Fruit fly (Drosophila melanogaster) whole organism, pupa: Measurements from ENCODE around the gene CG1136.

Source experiments
- CG10348 ChIP-seq: fragments of 200-800 bp; sonication (Bioruptor generic); IDR thresholded peaks from 2 replicates; pipeline ENCODE4 v1.3.6; 2022; ENCODE audit warnings: missing biosample characterization, missing genetic modification characterization
- CG12605 ChIP-seq: fragments of 200-800 bp; sonication (Bioruptor generic); IDR thresholded peaks from 2 replicates; pipeline ENCODE4 v1.3.6; 2022; ENCODE audit warnings: missing biosample characterization, missing genetic modification characterization
- CG13204 ChIP-seq: fragments of 200-800 bp; sonication (Bioruptor generic); optimal IDR thresholded peaks from 2 replicates; lab custom pipeline; 2018; ENCODE audit warnings: missing biosample characterization, mild to moderate bottlenecking, missing genetic modification characterization, moderate library complexity
- CG14655 ChIP-seq: fragments of 200-800 bp; sonication (Bioruptor generic); optimal IDR thresholded peaks from 3 replicates; lab custom pipeline; 2017; ENCODE audit warnings: mild to moderate bottlenecking, missing biosample characterization, missing genetic modification reagents, missing genetic modification characterization
- CG15710 ChIP-seq: fragments of 200-800 bp; sonication (Bioruptor generic); optimal IDR thresholded peaks from 2 replicates; lab custom pipeline; 2018; ENCODE audit warnings: missing biosample characterization, mild to moderate bottlenecking, missing genetic modification characterization, moderate library complexity
- CG17806 ChIP-seq: fragments of 200-800 bp; sonication (Bioruptor generic); optimal IDR thresholded peaks from 2 replicates; lab custom pipeline; 2018; ENCODE audit warnings: missing biosample characterization, mild to moderate bottlenecking, missing genetic modification characterization, moderate library complexity
- CG32121 ChIP-seq: fragments of 200-800 bp; sonication (Bioruptor generic); IDR thresholded peaks from 2 replicates; pipeline ENCODE4 v1.3.6; 2022; ENCODE audit warnings: missing biosample characterization, missing genetic modification characterization
- CG34367 ChIP-seq: fragments of 200-800 bp; sonication (Bioruptor generic); optimal IDR thresholded peaks from 2 replicates; lab custom pipeline; 2018; ENCODE audit warnings: missing biosample characterization, mild to moderate bottlenecking, missing genetic modification characterization
- CG4496 ChIP-seq: fragments of 200-800 bp; sonication (Bioruptor generic); IDR thresholded peaks from 3 replicates; pipeline ENCODE4 v1.3.6; 2022; ENCODE audit warnings: missing biosample characterization, missing genetic modification characterization
- CG8159 ChIP-seq: fragments of 200-800 bp; sonication (Bioruptor generic); optimal IDR thresholded peaks from 3 replicates; lab custom pipeline; 2018; ENCODE audit warnings: missing biosample characterization, mild to moderate bottlenecking, missing genetic modification characterization, moderate library complexity
- CG8301 ChIP-seq: fragments of 200-800 bp; sonication (Bioruptor generic); optimal IDR thresholded peaks from 2 replicates; lab custom pipeline; 2018; ENCODE audit warnings: missing biosample characterization, mild to moderate bottlenecking, missing genetic modification characterization
- CG9948 ChIP-seq: fragments of 200-800 bp; sonication (Bioruptor generic); optimal IDR thresholded peaks from 2 replicates; lab custom pipeline; 2018; ENCODE audit warnings: missing biosample characterization, mild to moderate bottlenecking, missing genetic modification characterization, moderate library complexity
- D1 ChIP-seq: fragments of 200-800 bp; sonication (Bioruptor generic); optimal IDR thresholded peaks from 2 replicates; lab custom pipeline; 2018; ENCODE audit warnings: missing biosample characterization, mild to moderate bottlenecking, missing genetic modification characterization, moderate library complexity
- EcR ChIP-seq: fragments of 200-800 bp; sonication (Bioruptor generic); optimal IDR thresholded peaks from 3 replicates; lab custom pipeline; 2019; ENCODE audit warnings: missing biosample characterization, missing genetic modification characterization, mild to moderate bottlenecking, moderate library complexity, missing genetic modification reagents
- Ets98B ChIP-seq: fragments of 200-800 bp; sonication (Bioruptor generic); IDR thresholded peaks from 2 replicates; pipeline ENCODE4 v1.3.6; 2022; ENCODE audit warnings: missing biosample characterization, missing genetic modification characterization
- Pif1A ChIP-seq: fragments of 200-800 bp; sonication (Bioruptor generic); optimal IDR thresholded peaks from 3 replicates; lab custom pipeline; 2016; ENCODE audit warnings: missing biosample characterization, missing genetic modification characterization
- Pif1B ChIP-seq: fragments of 200-800 bp; sonication (Bioruptor generic); optimal IDR thresholded peaks from 3 replicates; lab custom pipeline; 2016; ENCODE audit warnings: missing biosample characterization, missing genetic modification characterization
- Snoo ChIP-seq: fragments of 200-800 bp; sonication (Bioruptor generic); optimal IDR thresholded peaks from 3 replicates; lab custom pipeline; 2017; ENCODE audit warnings: missing biosample characterization, mild to moderate bottlenecking, missing genetic modification characterization, inconsistent platforms
- fd96Ca ChIP-seq: fragments of 200-800 bp; sonication (Bioruptor generic); IDR thresholded peaks from 3 replicates; pipeline ENCODE4 v1.3.6; 2022; ENCODE audit warnings: missing biosample characterization, missing genetic modification characterization
- gl ChIP-seq: fragments of 200-800 bp; sonication (Bioruptor generic); optimal IDR thresholded peaks from 2 replicates; lab custom pipeline; 2018; ENCODE audit warnings: missing biosample characterization, mild to moderate bottlenecking, missing genetic modification characterization
- rn ChIP-seq: fragments of 200-800 bp; sonication (Bioruptor generic); IDR thresholded peaks from 2 replicates; pipeline ENCODE4 v1.3.6; 2022; ENCODE audit warnings: missing biosample characterization, missing genetic modification characterization

The CG1136 gene

DNA sequence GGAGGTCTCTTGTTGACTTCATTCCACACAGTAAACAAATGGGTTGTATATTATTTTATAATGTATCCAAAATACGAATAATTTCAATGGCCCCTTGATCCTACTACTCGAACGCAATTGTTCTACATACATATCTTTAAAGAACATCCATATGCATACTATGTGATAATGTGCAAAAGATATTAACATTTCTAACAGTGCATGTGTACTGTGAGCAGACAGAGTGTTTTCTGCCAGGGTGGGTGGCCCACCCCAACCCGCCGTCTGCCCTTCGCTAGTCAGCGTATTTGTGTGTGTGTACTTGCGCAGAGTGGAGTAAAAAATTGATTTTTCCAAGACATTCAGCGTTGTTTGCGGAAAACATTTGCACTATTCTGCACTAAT is 24.6 kb downstream of the CG1136 start:
- TF ChIP-seq rn (GFP tag; lab: Robert Waterston, UW), result peak; percentile 92
- peak; percentile 70 for TF ChIP-seq Pif1A
- peak; percentile 94 for TF ChIP-seq CG34367 (tag; lab: Kevin White, UChicago)
- TF ChIP-seq gl (tag; lab: Kevin White, UChicago), result peak; percentile 91
- peak; percentile 97 for TF ChIP-seq CG4496 (GFP tag; lab: Robert Waterston, UW)
- TF ChIP-seq CG9948 (tag; lab: Kevin White, UChicago), result peak; percentile 91
- peak; percentile 92 for TF ChIP-seq fd96Ca
- peak; percentile 77 for TF ChIP-seq Pif1B
- peak; percentile 91 for TF ChIP-seq CG8159 (tag; lab: Kevin White, UChicago)
- peak; percentile 85 for TF ChIP-seq CG32121
- TF ChIP-seq Snoo (tag; lab: Kevin White, UChicago), result no peak
- TF ChIP-seq CG8301 (tag; lab: Kevin White, UChicago), result peak; percentile 89
- peak; percentile 34 for TF ChIP-seq D1 (tag; lab: Kevin White, UChicago)
- TF ChIP-seq EcR (GFP tag; lab: Kevin White, UChicago), result no peak
- TF ChIP-seq Ets98B, result peak; percentile 94
- TF ChIP-seq CG13204 (GFP tag; lab: Kevin White, UChicago), result no peak
- TF ChIP-seq CG15710, result peak; percentile 84
- peak; percentile 77 for TF ChIP-seq CG10348 (GFP tag; lab: Robert Waterston, UW)
- peak; percentile 92 for TF ChIP-seq CG12605
- TF ChIP-seq CG14655 (GFP tag; lab: Kevin White, UChicago), result peak; percentile 83
- peak; percentile 97 for TF ChIP-seq CG17806 (tag; lab: Kevin White, UChicago)

DNA sequence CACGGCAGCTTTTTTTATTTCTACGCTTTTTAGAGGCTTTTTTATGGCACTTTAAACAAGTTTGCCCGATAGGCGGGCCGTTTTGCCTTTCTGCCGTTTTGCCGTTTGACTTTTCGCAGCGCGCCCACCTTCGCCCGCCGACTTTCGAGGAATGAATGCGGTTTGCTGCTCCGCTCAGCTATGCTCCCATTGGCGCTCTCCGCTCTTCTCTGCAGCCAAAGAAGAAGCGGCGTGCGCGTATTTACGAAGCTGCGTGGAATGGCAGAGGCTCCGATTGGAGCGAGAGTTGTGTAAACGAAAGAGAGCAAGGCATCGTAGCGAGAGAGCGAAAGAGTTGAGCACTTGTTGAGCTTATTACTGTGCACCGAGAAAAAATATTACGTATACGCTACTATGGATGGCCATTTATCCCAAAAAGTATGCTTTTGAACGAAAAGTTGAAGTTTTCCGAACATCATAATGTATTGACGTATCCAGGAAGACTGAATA is 25.2 kb downstream of the CG1136 start, which contains the start of gene wit:
wit (minus strand) TSS at position 157 of the 489 bp plus-strand sequence.
- peak; percentile 86 for TF ChIP-seq Pif1B
- TF ChIP-seq CG34367 (tag; lab: Kevin White, UChicago), result peak; percentile 23
- no peak for TF ChIP-seq rn (GFP tag; lab: Robert Waterston, UW)
- TF ChIP-seq CG14655 (GFP tag; lab: Kevin White, UChicago), result no peak
- TF ChIP-seq Ets98B, result peak; percentile 80; the same call in 1 of the 2 replicates
- TF ChIP-seq CG32121, result peak; percentile 73
- no peak for TF ChIP-seq CG10348 (GFP tag; lab: Robert Waterston, UW)
- peak; percentile 75 for TF ChIP-seq Pif1A
- peak; percentile 67; the same call in 2 of the 3 replicates for TF ChIP-seq fd96Ca
- TF ChIP-seq Snoo (tag; lab: Kevin White, UChicago), result peak; percentile 36
- TF ChIP-seq CG9948 (tag; lab: Kevin White, UChicago), result no peak
- peak; percentile 12 for TF ChIP-seq CG17806 (tag; lab: Kevin White, UChicago)
- no peak; the same call in none of the 3 replicates for TF ChIP-seq CG4496 (GFP tag; lab: Robert Waterston, UW)
- no peak for TF ChIP-seq D1 (tag; lab: Kevin White, UChicago)
- TF ChIP-seq EcR (GFP tag; lab: Kevin White, UChicago), result no peak
- TF ChIP-seq CG15710, result no peak
- TF ChIP-seq CG8301 (tag; lab: Kevin White, UChicago), result no peak
- TF ChIP-seq CG13204 (GFP tag; lab: Kevin White, UChicago), result peak; percentile 61
- peak; percentile 97 for TF ChIP-seq CG12605
- TF ChIP-seq CG8159 (tag; lab: Kevin White, UChicago), result no peak
- TF ChIP-seq gl (tag; lab: Kevin White, UChicago), result peak; percentile 11

DNA sequence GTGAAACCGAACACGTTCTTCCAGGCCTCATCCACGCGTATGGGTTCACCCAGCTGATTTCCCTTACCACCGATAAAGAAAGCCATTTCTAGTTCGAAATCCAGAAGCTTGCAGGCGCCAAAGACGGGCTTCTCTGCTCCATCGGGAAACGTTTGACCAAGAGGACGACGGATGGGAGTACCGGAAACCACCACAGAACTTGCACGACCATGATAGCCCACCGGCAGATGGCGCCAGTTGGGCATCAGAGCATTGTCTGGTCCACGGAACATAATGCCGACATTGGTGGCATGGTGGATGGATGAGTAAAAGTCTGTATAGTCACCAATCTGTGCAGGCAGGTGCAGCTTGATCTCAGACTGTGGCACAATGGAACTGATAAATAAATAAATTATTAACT is 26.3 kb downstream of the CG1136 start:
- TF ChIP-seq CG9948 (tag; lab: Kevin White, UChicago) (no peak), gl (tag; lab: Kevin White, UChicago) (no peak), CG14655 (GFP tag; lab: Kevin White, UChicago) (no peak), CG13204 (GFP tag; lab: Kevin White, UChicago) (no peak), CG32121 (no peak), fd96Ca (no peak), CG4496 (GFP tag; lab: Robert Waterston, UW) (no peak), Ets98B (no peak), CG10348 (GFP tag; lab: Robert Waterston, UW) (no peak), Snoo (tag; lab: Kevin White, UChicago) (no peak), EcR (GFP tag; lab: Kevin White, UChicago) (no peak), Pif1B (no peak), CG15710 (no peak), CG17806 (tag; lab: Kevin White, UChicago) (no peak), rn (GFP tag; lab: Robert Waterston, UW) (no peak), CG34367 (tag; lab: Kevin White, UChicago) (no peak)

DNA sequence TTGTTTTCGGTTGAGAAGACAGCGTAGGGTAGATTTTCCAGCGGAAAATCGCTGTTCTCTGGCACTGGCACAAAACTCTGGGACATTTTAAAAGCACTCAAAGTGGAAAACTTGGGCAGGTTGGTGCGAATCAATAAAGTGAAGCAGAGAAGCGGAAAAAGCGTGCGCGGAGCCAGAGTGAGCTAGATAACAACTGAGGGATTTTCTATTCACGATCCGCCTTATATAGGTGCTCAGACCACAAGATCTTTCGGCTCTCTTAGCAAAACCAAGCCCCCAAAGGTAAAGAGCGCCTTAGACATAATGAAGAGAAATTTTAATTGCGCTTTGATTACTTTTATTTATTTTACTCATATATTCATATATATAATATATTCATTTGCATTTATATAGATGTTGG is 27.4 kb downstream of the CG1136 start, which contains the start of gene Faa:
Faa (minus strand) TSS at position 200 of the 400 bp plus-strand sequence.
- no peak for TF ChIP-seq CG10348 (GFP tag; lab: Robert Waterston, UW)
- no peak for TF ChIP-seq CG15710
- TF ChIP-seq fd96Ca, result no peak
- no peak for TF ChIP-seq CG8301 (tag; lab: Kevin White, UChicago)
- TF ChIP-seq rn (GFP tag; lab: Robert Waterston, UW), result no peak
- TF ChIP-seq CG14655 (GFP tag; lab: Kevin White, UChicago), result no peak
- TF ChIP-seq CG12605, result no peak
- TF ChIP-seq Snoo (tag; lab: Kevin White, UChicago), result no peak
- no peak for TF ChIP-seq CG34367 (tag; lab: Kevin White, UChicago)
- no peak for TF ChIP-seq D1 (tag; lab: Kevin White, UChicago)
- TF ChIP-seq Pif1B, result no peak
- no peak for TF ChIP-seq gl (tag; lab: Kevin White, UChicago)
- no peak for TF ChIP-seq CG9948 (tag; lab: Kevin White, UChicago)
- TF ChIP-seq Pif1A, result no peak
- TF ChIP-seq CG32121, result no peak
- TF ChIP-seq, all 21 proteins: peak for 0

DNA sequence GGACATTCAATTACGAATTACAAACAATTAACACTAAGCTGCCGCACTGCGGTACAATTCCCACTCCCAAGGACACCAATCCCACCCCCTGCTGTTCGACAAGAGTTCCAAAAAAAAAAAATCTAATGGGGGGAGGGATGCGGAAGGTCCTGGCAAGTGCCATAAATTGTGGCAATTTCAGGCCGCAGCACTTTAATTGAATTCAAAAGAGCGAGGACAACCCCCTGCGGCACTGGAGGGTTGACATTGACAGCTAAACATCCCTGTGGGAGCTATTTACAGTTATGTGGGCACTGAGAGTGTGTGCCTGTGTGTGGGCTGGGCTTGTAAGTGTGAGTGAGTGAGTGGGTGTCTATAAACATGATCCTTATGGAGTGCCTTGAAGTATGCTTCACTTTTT is 30.5 kb downstream of the CG1136 start:
- TF ChIP-seq CG17806 (tag; lab: Kevin White, UChicago) (no peak), gl (tag; lab: Kevin White, UChicago) (no peak)
